Worm (Caenorhabditis elegans): Measurements from ENCODE around the gene Y37D8A.2.

ce11 chrIII:12836742-12837285 lies 16.8 kb downstream of the Y37D8A.2 start:
- TF ChIP-seq nhr-23 (tag; optimal IDR thresholded peaks at IDR 0.05), result no peak
- TF ChIP-seq ztf-11 (tag; optimal IDR thresholded peaks at IDR 0.05), result no peak
- no peak for TF ChIP-seq fos-1 (tag; optimal IDR thresholded peaks at IDR 0.05)
- TF ChIP-seq elt-3 (tag; optimal IDR thresholded peaks at IDR 0.05), result no peak
- no peak for TF ChIP-seq pqm-1 (tag; optimal IDR thresholded peaks at IDR 0.05)
- TF ChIP-seq mdl-1 (tag; optimal IDR thresholded peaks at IDR 0.05), result no peak
- TF ChIP-seq nhr-67 (tag; optimal IDR thresholded peaks at IDR 0.05), result no peak
- TF ChIP-seq skn-1 (tag; optimal IDR thresholded peaks at IDR 0.05), result no peak
